Fruit fly (Drosophila melanogaster) Kc167 (cell line): ENCODE measurements around the gene CG3556.

Experiments used
- Myc ChIP-seq: fragments of >200 bp; optimal IDR thresholded peaks from 2 replicates; lab custom pipeline; 2017; ENCODE audit warnings: missing external identifiers
- Sin3A ChIP-seq: fragments of >200 bp; optimal IDR thresholded peaks from 2 replicates; lab custom pipeline; 2018; ENCODE audit warnings: missing external identifiers
- h ChIP-seq: fragments of >200 bp; optimal IDR thresholded peaks from 3 replicates; lab custom pipeline; 2018; ENCODE audit warnings: missing external identifiers
- insv ChIP-seq: fragments of >200 bp; optimal IDR thresholded peaks from 3 replicates; lab custom pipeline; 2018; ENCODE audit warnings: missing external identifiers
- psq ChIP-seq: fragments of >200 bp; optimal IDR thresholded peaks from 2 replicates; lab custom pipeline; 2017; ENCODE audit warnings: missing external identifiers
- ttk ChIP-seq: sonication (Bioruptor generic); optimal IDR thresholded peaks from 2 replicates; lab custom pipeline; 2017; ENCODE audit warnings: missing external identifiers

- TF ChIP-seq Myc (lab: Kevin White, UChicago) (no peak), insv (no peak), psq (no peak), h (lab: Kevin White, UChicago) (no peak), Sin3A (lab: Kevin White, UChicago) (no peak), ttk (lab: Kevin White, UChicago) (no peak)
Measured at dm6 chrX:4505318-4505717, 24.7 kb upstream of the CG3556 start.
